Worm (Caenorhabditis elegans): ENCODE results near the gene hrpk-2.

Gene hrpk-2

ce11 chrIII:7973201-7973767, 13.6 kb upstream of the hrpk-2 start, which contains the start of the genes eef-1B.1 and aco-2 (continued):
- TF ChIP-seq lin-40 (tag; optimal IDR thresholded peaks at IDR 0.05) (peak; percentile 84), egl-44 (GFP tag; IDR thresholded peaks at IDR 0.05) (peak; percentile 87), nfya-2 (GFP tag; IDR thresholded peaks at IDR 0.05) (no peak), sdz-38 (tag; optimal IDR thresholded peaks at IDR 0.05) (no peak), snpc-3.4 (tag; optimal IDR thresholded peaks at IDR 0.05) (no peak), gei-17 (GFP tag; optimal IDR thresholded peaks at IDR 0.05) (peak; percentile 54), ZK185.1 (tag; optimal IDR thresholded peaks at IDR 0.05; ENCODE audit: poor library complexity, severe bottlenecking) (peak; percentile 93), ceh-40 (GFP tag; IDR thresholded peaks at IDR 0.05) (no peak), die-1 (tag; optimal IDR thresholded peaks at IDR 0.05) (no peak), bed-2 (GFP tag; IDR thresholded peaks at IDR 0.05) (no peak), hlh-26 (GFP tag; conservative IDR thresholded peaks at IDR 0.05) (no peak), Y56A3A.18 (GFP tag; IDR thresholded peaks at IDR 0.05) (no peak), C17E4.6 (GFP tag; IDR thresholded peaks at IDR 0.05) (no peak), T26A5.8 (tag; optimal IDR thresholded peaks at IDR 0.05) (no peak), lin-35 (GFP tag; optimal IDR thresholded peaks at IDR 0.05) (peak in 2 of 3 experiments; percentile 3 to 89), K11D2.4 (GFP tag; IDR thresholded peaks at IDR 0.05) (peak; percentile 84), F23B12.7 (tag; optimal IDR thresholded peaks at IDR 0.05; ENCODE audit: insufficient read depth) (peak; percentile 57), T07F8.4 (tag; optimal IDR thresholded peaks at IDR 0.05) (no peak), dpff-1 (tag; optimal IDR thresholded peaks at IDR 0.05) (no peak), F57A8.1 (GFP tag; optimal IDR thresholded peaks at IDR 0.05) (no peak), egrh-3 (GFP tag; IDR thresholded peaks at IDR 0.05) (no peak), F49E8.2 (tag; optimal IDR thresholded peaks at IDR 0.05; ENCODE audit: insufficient read depth) (no peak), athp-1 (tag; optimal IDR thresholded peaks at IDR 0.05) (peak; percentile 3), ceh-27 (GFP tag; optimal IDR thresholded peaks at IDR 0.05) (peak; percentile 77), madf-3 (GFP tag; IDR thresholded peaks at IDR 0.05) (peak; percentile 92), lsl-1 (GFP tag; optimal IDR thresholded peaks at IDR 0.05) (peak; percentile 72), ztf-22 (GFP tag; optimal IDR thresholded peaks at IDR 0.05) (no peak), mcd-1 (GFP tag; IDR thresholded peaks at IDR 0.05) (peak; percentile 88), F39B2.1 (GFP tag; IDR thresholded peaks at IDR 0.05) (no peak), dox-1 (GFP tag; IDR thresholded peaks at IDR 0.05) (peak; percentile 88)

- TF ChIP-seq sptf-2 (GFP tag; optimal IDR thresholded peaks at IDR 0.05) (no peak), cebp-1 (GFP tag; IDR thresholded peaks at IDR 0.05) (no peak), cebp-1 (tag; optimal IDR thresholded peaks at IDR 0.05) (peak; percentile 44), T07F8.4 (tag; optimal IDR thresholded peaks at IDR 0.05) (no peak), ccch-3 (GFP tag; optimal IDR thresholded peaks at IDR 0.05) (no peak), ztf-28 (GFP tag; IDR thresholded peaks at IDR 0.05) (no peak), T26A5.8 (tag; optimal IDR thresholded peaks at IDR 0.05) (no peak), dpl-1 (GFP tag; optimal IDR thresholded peaks at IDR 0.05) (no peak), egl-44 (GFP tag; IDR thresholded peaks at IDR 0.05) (no peak), ztf-26 (tag; optimal IDR thresholded peaks at IDR 0.05) (no peak), nhr-120 (GFP tag; IDR thresholded peaks at IDR 0.05) (no peak), rcor-1 (GFP tag; IDR thresholded peaks at IDR 0.05) (no peak), snpc-4 (GFP tag; optimal IDR thresholded peaks at IDR 0.05) (no peak), snpc-4 (tag; optimal IDR thresholded peaks at IDR 0.05) (no peak), ztf-3 (GFP tag; optimal IDR thresholded peaks at IDR 0.05) (no peak), ekl-4 (GFP tag; IDR thresholded peaks at IDR 0.05) (no peak), madf-10 (tag; optimal IDR thresholded peaks at IDR 0.05) (no peak), nfyb-1 (GFP tag; IDR thresholded peaks at IDR 0.05) (peak; percentile 40; the same call in 1 of the 2 replicates), zfh-2 (GFP tag; conservative IDR thresholded peaks at IDR 0.05) (no peak), ama-1 (optimal IDR thresholded peaks at IDR 0.05) (no peak), ama-1 (GFP tag; optimal IDR thresholded peaks at IDR 0.05) (no peak), chd-7 (tag; optimal IDR thresholded peaks at IDR 0.05) (no peak)
Measured at ce11 chrIII:7973968-7974607, 12.8 kb upstream of the hrpk-2 start.

Data from whole organism, young adult.